Worm (Caenorhabditis elegans): ENCODE results near the gene nhr-55.

DNA sequence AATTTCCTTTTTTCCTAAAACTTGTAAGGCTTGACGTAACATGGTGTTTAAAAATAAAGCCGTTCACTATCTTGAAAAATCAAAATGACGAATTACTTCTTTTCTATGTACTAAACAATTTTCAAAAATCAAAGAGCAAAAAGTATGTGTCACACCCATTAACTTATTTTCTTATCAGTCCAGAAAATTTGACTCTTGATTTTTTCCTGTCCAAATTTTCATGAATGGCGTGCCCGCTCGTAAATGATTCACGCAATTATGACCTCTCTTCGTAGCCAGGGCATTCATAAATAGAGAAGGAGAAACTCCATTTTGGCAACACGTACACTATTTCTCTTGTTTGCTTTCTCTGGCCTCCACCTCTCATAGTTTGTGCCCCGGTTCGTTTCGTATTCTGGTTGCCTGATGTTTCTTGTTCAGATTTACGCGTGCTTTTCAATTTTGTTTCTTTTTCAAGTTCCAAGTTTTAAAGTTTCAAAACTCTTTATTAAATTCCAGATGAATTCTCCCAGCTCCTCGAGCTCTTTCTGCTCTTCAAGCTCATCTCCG, at the start of gene nhr-55:
- TF ChIP-seq elt-1 (tag; optimal IDR thresholded peaks at IDR 0.05; ENCODE audit: borderline replicate concordance, insufficient read depth), result no peak
- no peak for TF ChIP-seq snpc-4 (tag; optimal IDR thresholded peaks at IDR 0.05)
- TF ChIP-seq pha-4 (tag; optimal IDR thresholded peaks at IDR 0.05), result no peak
- no peak for TF ChIP-seq unc-62 (GFP tag; optimal IDR thresholded peaks at IDR 0.05)
- no peak for TF ChIP-seq elt-3 (tag; optimal IDR thresholded peaks at IDR 0.05)
- TF ChIP-seq ceh-39 (tag; optimal IDR thresholded peaks at IDR 0.05), result no peak
- no peak for TF ChIP-seq nhr-76 (tag; optimal IDR thresholded peaks at IDR 0.05)

Measured in whole organism, mixed stage, embryonic.